Worm (Caenorhabditis elegans) whole organism, L3 larva: ENCODE data around the gene srd-50.

ENCODE experiments used
- R02D3.7 ChIP-seq: fragments of 150-350 bp; optimal IDR thresholded peaks from 2 replicates; lab custom pipeline; 2014; ENCODE audit warnings: missing biosample characterization, missing genetic modification characterization
- aly-2 ChIP-seq: fragments of 150-350 bp; optimal IDR thresholded peaks from 2 replicates; lab custom pipeline; 2014; ENCODE audit warnings: missing biosample characterization, missing genetic modification characterization
- ceh-28 ChIP-seq: fragments of 150-350 bp; optimal IDR thresholded peaks from 2 replicates; lab custom pipeline; 2014; ENCODE audit warnings: missing biosample characterization, missing genetic modification reagents, missing genetic modification characterization
- ceh-82 ChIP-seq: fragments of 150-350 bp; optimal IDR thresholded peaks from 2 replicates; lab custom pipeline; 2014; ENCODE audit warnings: missing biosample characterization, missing genetic modification characterization
- egl-5 ChIP-seq: fragments of 150-350 bp; optimal IDR thresholded peaks from 2 replicates; lab custom pipeline; 2017; ENCODE audit warnings: missing biosample characterization, missing genetic modification reagents, missing genetic modification characterization, inconsistent platforms
- elt-2 ChIP-seq: sonication (generic microtip); optimal IDR thresholded peaks from 2 replicates; lab custom pipeline; 2016; ENCODE audit warnings: missing genetic modification reagents, mild to moderate bottlenecking, missing genetic modification characterization, missing compliant biosample characterization
- lin-39 ChIP-seq: fragments of 150-350 bp; optimal IDR thresholded peaks from 2 replicates; lab custom pipeline; 2018; ENCODE audit warnings: missing biosample characterization, missing genetic modification reagents, missing genetic modification characterization
- nhr-28 ChIP-seq: fragments of 150-350 bp; optimal IDR thresholded peaks from 2 replicates; lab custom pipeline; 2014; ENCODE audit warnings: missing biosample characterization, missing genetic modification characterization
- nhr-76 ChIP-seq: fragments of 150-350 bp; sonication (generic microtip); optimal IDR thresholded peaks from 5 replicates; lab custom pipeline; 2014; ENCODE audit warnings: missing biosample characterization, missing genetic modification characterization
- nhr-77 ChIP-seq: fragments of 150-350 bp; optimal IDR thresholded peaks from 2 replicates; lab custom pipeline; 2014; ENCODE audit warnings: missing biosample characterization, missing genetic modification characterization
- pha-4 ChIP-seq: fragments of 150-350 bp; optimal IDR thresholded peaks from 2 replicates; lab custom pipeline; 2014; ENCODE audit warnings: missing biosample characterization, missing genetic modification reagents, missing genetic modification characterization
- pqm-1 ChIP-seq: fragments of 150-350 bp; optimal IDR thresholded peaks from 2 replicates; lab custom pipeline; 2017; ENCODE audit warnings: missing biosample characterization, missing genetic modification characterization, inconsistent platforms
- skn-1 ChIP-seq: fragments of 150-350 bp; optimal IDR thresholded peaks from 2 replicates; lab custom pipeline; 2014; ENCODE audit warnings: missing biosample characterization, missing genetic modification characterization
- snpc-4 ChIP-seq: fragments of 150-350 bp; optimal IDR thresholded peaks from 2 replicates; lab custom pipeline; 2014; ENCODE audit warnings: missing biosample characterization, missing genetic modification characterization

- no peak for TF ChIP-seq ceh-82
- TF ChIP-seq pqm-1 (tag; lab: Kevin White, UChicago): no peak
- no peak for TF ChIP-seq pha-4 (tag; lab: Kevin White, UChicago)
- no peak for TF ChIP-seq ceh-28 (tag; lab: Kevin White, UChicago)
- no peak for TF ChIP-seq nhr-76
- no peak for TF ChIP-seq egl-5 (tag; lab: Kevin White, UChicago)
- no peak for TF ChIP-seq R02D3.7
- TF ChIP-seq nhr-77 (tag; lab: Kevin White, UChicago): no peak
- no peak for TF ChIP-seq snpc-4 (tag; lab: Kevin White, UChicago)
- TF ChIP-seq nhr-28: no peak
- TF ChIP-seq elt-2: no peak
- no peak for TF ChIP-seq lin-39
- no peak for TF ChIP-seq skn-1 (tag; lab: Kevin White, UChicago)
- TF ChIP-seq aly-2 (tag; lab: Kevin White, UChicago): no peak
These were observed 23.6 kb upstream of the srd-50 start for ce11 chrX:13505201-13505600.
